Fruit fly (Drosophila melanogaster): ENCODE results near the gene eIF3f1.

Gene eIF3f1

dm6 chr3R:4738494-4739191 lies 24.7 kb upstream of the eIF3f1 start (continued):
- TF ChIP-seq CG7368 (GFP tag; optimal IDR thresholded peaks at IDR 0.05) (no peak), Hr4 (GFP tag; optimal IDR thresholded peaks at IDR 0.05) (peak; percentile 42), svp (GFP tag) (peak; percentile 81), eg (GFP tag; IDR thresholded peaks at IDR 0.05) (no peak), Met (GFP tag; optimal IDR thresholded peaks at IDR 0.05) (peak; percentile 51), Eip93F (GFP tag; optimal IDR thresholded peaks at IDR 0.05) (no peak), CG11762 (GFP tag; optimal IDR thresholded peaks at IDR 0.05; ENCODE audit: insufficient read depth) (no peak), Ets21C (GFP tag; optimal IDR thresholded peaks at IDR 0.05) (no peak), CG3032 (tag; optimal IDR thresholded peaks at IDR 0.05) (no peak), Sox14 (GFP tag; optimal IDR thresholded peaks at IDR 0.05) (peak; percentile 40), dac (GFP tag; optimal IDR thresholded peaks at IDR 0.05) (no peak), fkh (GFP tag; optimal IDR thresholded peaks at IDR 0.05) (no peak), spab (GFP tag; optimal IDR thresholded peaks at IDR 0.05) (peak; percentile 23), topi (GFP tag; optimal IDR thresholded peaks at IDR 0.05) (peak; percentile 3), OdsH (GFP tag; optimal IDR thresholded peaks at IDR 0.05) (peak; percentile 47), CG16779 (tag; optimal IDR thresholded peaks at IDR 0.05) (no peak), CG11294 (GFP tag; IDR thresholded peaks at IDR 0.05) (no peak), CG9139 (GFP tag; optimal IDR thresholded peaks at IDR 0.05) (peak; percentile 1), net (GFP tag; optimal IDR thresholded peaks at IDR 0.05) (peak; percentile 58), dsx (GFP tag; optimal IDR thresholded peaks at IDR 0.05; ENCODE audit: poor library complexity, severe bottlenecking) (peak; percentile 9), Ets96B (tag; optimal IDR thresholded peaks at IDR 0.05) (no peak)

DNA sequence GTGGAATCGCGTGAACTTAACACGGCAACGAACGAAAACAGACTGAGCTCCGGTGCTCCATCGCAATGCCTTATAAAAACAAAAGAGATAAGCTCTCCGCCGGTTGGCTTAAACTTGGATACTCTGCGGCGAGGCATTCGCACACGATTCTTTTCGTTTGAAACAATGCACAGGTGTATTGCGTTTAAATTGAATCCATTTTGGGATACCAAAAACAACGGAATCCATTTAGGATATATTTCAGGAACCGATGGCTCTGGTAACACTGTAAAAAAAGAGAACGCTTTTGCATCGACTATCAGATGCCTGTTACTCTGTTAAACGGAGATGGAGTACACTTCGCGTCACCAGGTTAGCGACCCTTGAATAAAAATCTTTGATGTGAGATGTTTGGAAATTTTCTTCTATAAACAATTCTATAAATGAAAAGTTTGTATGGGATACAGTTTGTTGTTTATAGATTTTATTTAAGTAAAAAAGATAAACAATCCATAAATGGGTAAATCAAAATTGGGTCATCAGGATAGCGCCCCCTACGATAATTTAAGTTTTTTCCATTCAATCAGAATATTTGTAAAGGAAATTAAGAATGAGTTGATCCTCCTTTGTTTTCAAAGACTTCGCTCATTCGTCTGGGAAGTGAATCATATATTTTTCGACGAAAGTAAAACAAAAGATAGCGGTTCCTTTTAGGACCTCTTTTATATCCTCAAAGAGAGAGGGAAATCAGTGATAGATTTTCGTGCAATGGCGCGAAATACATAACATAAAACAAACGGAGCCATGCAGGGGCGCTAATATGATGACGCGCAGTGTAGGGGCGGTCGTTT lies 18.1 kb upstream of the eIF3f1 start, which contains the start of gene Nep2:
Gene Nep2, minus strand, starts transcription at position 51 of the 830 bp plus-strand sequence.
- TF ChIP-seq Eip78C (GFP tag) (peak; percentile 93), Hr38 (GFP tag; optimal IDR thresholded peaks at IDR 0.05) (no peak), achi (GFP tag; optimal IDR thresholded peaks at IDR 0.05) (peak; percentile 62), CG15336 (GFP tag; IDR thresholded peaks at IDR 0.05) (no peak; the same call in 1 of the 2 replicates), spab (GFP tag; optimal IDR thresholded peaks at IDR 0.05) (peak; percentile 54), svp (GFP tag) (peak; percentile 78), eg (GFP tag; IDR thresholded peaks at IDR 0.05) (no peak), Ets96B (tag; optimal IDR thresholded peaks at IDR 0.05) (peak; percentile 15), Hr4 (GFP tag; optimal IDR thresholded peaks at IDR 0.05) (peak; percentile 74), Eip75B (GFP tag; optimal IDR thresholded peaks at IDR 0.05) (peak; percentile 58), topi (GFP tag; optimal IDR thresholded peaks at IDR 0.05) (peak; percentile 62), CG8119 (GFP tag; IDR thresholded peaks at IDR 0.05) (peak; percentile 34; the same call in 1 of the 3 replicates), CG16779 (tag; optimal IDR thresholded peaks at IDR 0.05) (no peak), net (GFP tag; optimal IDR thresholded peaks at IDR 0.05) (peak; percentile 58), Sox14 (GFP tag; optimal IDR thresholded peaks at IDR 0.05) (peak; percentile 71), CG11294 (GFP tag; IDR thresholded peaks at IDR 0.05) (no peak), CG6163 (GFP tag; IDR thresholded peaks at IDR 0.05) (peak; percentile 19; the same call in 1 of the 3 replicates), esn (GFP tag; optimal IDR thresholded peaks at IDR 0.05) (peak; percentile 65), Lpt (GFP tag; optimal IDR thresholded peaks at IDR 0.05) (no peak), CG6276 (GFP tag; optimal IDR thresholded peaks at IDR 0.05) (peak; percentile 77), Eip93F (GFP tag; optimal IDR thresholded peaks at IDR 0.05) (no peak), CG34406 (GFP tag; optimal IDR thresholded peaks at IDR 0.05) (peak; percentile 53), CG31627 (GFP tag; optimal IDR thresholded peaks at IDR 0.05) (peak; percentile 32), dsx (GFP tag; optimal IDR thresholded peaks at IDR 0.05; ENCODE audit: poor library complexity, severe bottlenecking) (no peak), vri (GFP tag; optimal IDR thresholded peaks at IDR 0.05) (no peak), CG32006 (GFP tag; optimal IDR thresholded peaks at IDR 0.05) (peak; percentile 86), Ets21C (GFP tag; optimal IDR thresholded peaks at IDR 0.05) (no peak), CG6792 (GFP tag; optimal IDR thresholded peaks at IDR 0.05) (peak; percentile 43), CG11902 (GFP tag; optimal IDR thresholded peaks at IDR 0.05) (peak; percentile 4), CG10669 (GFP tag; optimal IDR thresholded peaks at IDR 0.05) (peak; percentile 47), dac (GFP tag; optimal IDR thresholded peaks at IDR 0.05) (peak; percentile 29), CG8632 (GFP tag; optimal IDR thresholded peaks at IDR 0.05) (peak; percentile 7), Sox102F (GFP tag; optimal IDR thresholded peaks at IDR 0.05) (peak; percentile 38), CG6808 (GFP tag; optimal IDR thresholded peaks at IDR 0.05) (peak; percentile 75), ss (GFP tag; optimal IDR thresholded peaks at IDR 0.05) (peak; percentile 50 to 51), CG8319 (GFP tag; optimal IDR thresholded peaks at IDR 0.05) (peak; percentile 31), fd85E (GFP tag; optimal IDR thresholded peaks at IDR 0.05) (no peak), pdm3 (GFP tag; optimal IDR thresholded peaks at IDR 0.05) (peak; percentile 69), CG9139 (GFP tag; optimal IDR thresholded peaks at IDR 0.05) (no peak)

All from whole organism, prepupa.